Worm (Caenorhabditis elegans): Measurements from ENCODE around the gene F18C5.9.

F18C5.9 gene

ce11 chrII:6565077-6565476 lies 1.9 kb upstream of the F18C5.9 start, which contains the start of gene mpz-3 (continued):
- TF ChIP-seq ceh-100 (GFP tag; IDR thresholded peaks at IDR 0.05) (peak; percentile 47; the same call in 1 of the 2 replicates), bed-1 (GFP tag; IDR thresholded peaks at IDR 0.05) (no peak), ets-4 (GFP tag; optimal IDR thresholded peaks at IDR 0.05) (no peak), B0035.1 (tag; optimal IDR thresholded peaks at IDR 0.05) (no peak), snpc-1.3 (tag; optimal IDR thresholded peaks at IDR 0.05; ENCODE audit: insufficient read depth) (peak; percentile 33), F23B12.7 (tag; optimal IDR thresholded peaks at IDR 0.05; ENCODE audit: insufficient read depth) (peak; percentile 69), madf-6 (GFP tag; IDR thresholded peaks at IDR 0.05) (no peak), B0336.3 (GFP tag; IDR thresholded peaks at IDR 0.05) (no peak), rcor-1 (GFP tag; IDR thresholded peaks at IDR 0.05) (no peak; the same call in 1 of the 2 replicates), nhr-120 (GFP tag; IDR thresholded peaks at IDR 0.05) (no peak), hrde-1 (tag; optimal IDR thresholded peaks at IDR 0.05; ENCODE audit: borderline replicate concordance) (no peak), egl-44 (GFP tag; IDR thresholded peaks at IDR 0.05) (0 out of 2 replicates have a peak, but pooled peaks have one; percentile 48), nhr-80 (tag; optimal IDR thresholded peaks at IDR 0.05) (peak; percentile 15), sptf-2 (GFP tag; optimal IDR thresholded peaks at IDR 0.05) (no peak), Y53G8AR.9 (GFP tag; conservative IDR thresholded peaks at IDR 0.05) (no peak), dox-1 (GFP tag; IDR thresholded peaks at IDR 0.05) (no peak), ekl-4 (GFP tag; IDR thresholded peaks at IDR 0.05) (no peak), hsf-1 (GFP tag; IDR thresholded peaks at IDR 0.05) (no peak), chd-7 (tag; optimal IDR thresholded peaks at IDR 0.05) (no peak), mcd-1 (GFP tag; IDR thresholded peaks at IDR 0.05) (no peak), F55B11.4 (tag; optimal IDR thresholded peaks at IDR 0.05; ENCODE audit: borderline replicate concordance, insufficient read depth) (no peak), gei-17 (GFP tag; optimal IDR thresholded peaks at IDR 0.05) (no peak), egrh-3 (GFP tag; IDR thresholded peaks at IDR 0.05) (no peak), nhr-179 (tag; optimal IDR thresholded peaks at IDR 0.05) (no peak), madf-10 (tag; optimal IDR thresholded peaks at IDR 0.05) (peak; percentile 35), C17E4.6 (GFP tag; IDR thresholded peaks at IDR 0.05) (0 out of 2 replicates have a peak, but pooled peaks have one; percentile 19), tbp1 (GFP tag; optimal IDR thresholded peaks at IDR 0.05) (peak; percentile 96), lsl-1 (GFP tag; optimal IDR thresholded peaks at IDR 0.05) (no peak), egl-18 (GFP tag; IDR thresholded peaks at IDR 0.05) (no peak), hmg-1.2 (GFP tag; IDR thresholded peaks at IDR 0.05) (peak; percentile 70), ama-1 (optimal IDR thresholded peaks at IDR 0.05) (no peak), ama-1 (GFP tag; optimal IDR thresholded peaks at IDR 0.05) (peak in 1 of 2 experiments; percentile 8), F52B5.7 (tag; optimal IDR thresholded peaks at IDR 0.05) (no peak), zfh-2 (GFP tag; conservative IDR thresholded peaks at IDR 0.05) (no peak), akir-1 (GFP tag; optimal IDR thresholded peaks at IDR 0.05) (no peak), ceh-91 (GFP tag; IDR thresholded peaks at IDR 0.05) (peak; percentile 21; the same call in 1 of the 2 replicates), somi-1 (GFP tag; optimal IDR thresholded peaks at IDR 0.05) (no peak), die-1 (tag; optimal IDR thresholded peaks at IDR 0.05) (peak; percentile 64), ztf-26 (tag; optimal IDR thresholded peaks at IDR 0.05) (peak; percentile 9), sea-2 (GFP tag; IDR thresholded peaks at IDR 0.05) (no peak), cebp-2 (GFP tag; IDR thresholded peaks at IDR 0.05) (no peak), pha-4 (tag; optimal IDR thresholded peaks at IDR 0.05) (no peak), F33H1.4 (GFP tag; IDR thresholded peaks at IDR 0.05) (no peak; the same call in 1 of the 2 replicates), lir-1 (GFP tag; conservative IDR thresholded peaks at IDR 0.05) (0 out of 2 replicates have a peak, but pooled peaks have one; percentile 14), ceh-58 (GFP tag; IDR thresholded peaks at IDR 0.05) (no peak), mel-28 (tag; optimal IDR thresholded peaks at IDR 0.05; ENCODE audit: borderline replicate concordance) (no peak), let-607 (tag; optimal IDR thresholded peaks at IDR 0.05) (no peak), hlh-12 (tag; optimal IDR thresholded peaks at IDR 0.05) (no peak), madf-8 (GFP tag; conservative IDR thresholded peaks at IDR 0.05) (peak; percentile 20; the same call in 1 of the 2 replicates)

Data from whole organism, young adult.